Worm (Caenorhabditis elegans) whole organism, midembryonic: ENCODE results near the gene B0361.9.

Source experiments
- flt-1 ChIP-seq: fragments of 200-800 bp; sonication (Bioruptor generic); IDR thresholded peaks from 2 replicates; pipeline ENCODE4 v1.3.6; 2022; ENCODE audit warnings: missing genetic modification characterization, missing compliant biosample characterization
- ztf-23 ChIP-seq: fragments of 200-800 bp; sonication (Bioruptor generic); IDR thresholded peaks from 2 replicates; pipeline ENCODE4 v1.3.6; 2022; ENCODE audit warnings: missing genetic modification reagents, missing genetic modification characterization, missing compliant biosample characterization

DNA sequence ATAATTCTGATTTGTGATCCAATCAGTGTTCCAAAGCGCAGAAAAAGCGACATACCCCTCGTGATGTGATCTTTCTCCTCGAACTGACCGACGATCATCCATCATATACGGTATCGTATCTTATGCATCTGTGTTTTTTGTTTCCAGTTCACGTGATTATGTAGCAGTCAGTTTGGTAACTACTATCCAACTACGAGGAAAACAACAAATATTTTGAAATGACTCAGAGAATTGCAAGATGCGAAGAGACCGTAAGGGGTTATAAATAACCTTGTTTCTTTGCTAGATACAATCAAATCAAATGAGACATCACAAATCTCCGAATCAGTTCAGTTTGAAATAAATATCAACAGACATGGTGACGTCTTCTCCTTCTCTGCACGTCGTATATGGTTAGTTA is 738 bp upstream of the B0361.9 start:
- TF ChIP-seq ztf-23 (GFP tag; lab: Robert Waterston, UW) (no peak), flt-1 (no peak)
